Fruit fly (Drosophila melanogaster) whole organism, embryonic: ENCODE results near the gene CG33341.

ENCODE experiments used
- Asciz ChIP-seq: fragments of 200-800 bp; sonication (Bioruptor generic); optimal IDR thresholded peaks from 2 replicates; lab custom pipeline; 2017; ENCODE audit warnings: missing biosample characterization, mild to moderate bottlenecking, missing genetic modification characterization, missing genetic modification reagents
- CG10267 ChIP-seq: fragments of 200-800 bp; sonication (Bioruptor generic); optimal IDR thresholded peaks from 2 replicates; lab custom pipeline; 2018; ENCODE audit warnings: missing biosample characterization, mild to moderate bottlenecking, missing genetic modification characterization, moderate library complexity
- CG10321 ChIP-seq: fragments of 200-800 bp; sonication (Bioruptor generic); IDR thresholded peaks from 2 replicates; pipeline ENCODE4 v1.3.6; 2022; ENCODE audit warnings: missing biosample characterization, missing genetic modification characterization
- CG10565 ChIP-seq: fragments of 200-800 bp; sonication (Bioruptor generic); optimal IDR thresholded peaks from 3 replicates; lab custom pipeline; 2016; ENCODE audit warnings: missing biosample characterization, mild to moderate bottlenecking, missing genetic modification characterization
- CG11560 ChIP-seq: fragments of 200-800 bp; sonication (Bioruptor generic); IDR thresholded peaks from 3 replicates; pipeline ENCODE4 v1.3.6; 2022; ENCODE audit warnings: missing biosample characterization, missing genetic modification characterization
- CG12155 ChIP-seq: fragments of 200-800 bp; sonication (Bioruptor generic); optimal IDR thresholded peaks from 3 replicates; lab custom pipeline; 2016; ENCODE audit warnings: missing biosample characterization, missing genetic modification characterization
- CG13775 ChIP-seq: fragments of 200-800 bp; sonication (Bioruptor generic); optimal IDR thresholded peaks from 3 replicates; lab custom pipeline; 2017; ENCODE audit warnings: missing biosample characterization, mild to moderate bottlenecking, missing genetic modification characterization
- CG1529 ChIP-seq: fragments of 200-800 bp; sonication (Bioruptor generic); optimal IDR thresholded peaks from 3 replicates; lab custom pipeline; 2018; ENCODE audit warnings: missing biosample characterization, missing genetic modification characterization
- CG18599 ChIP-seq: fragments of 200-800 bp; sonication (Bioruptor generic); optimal IDR thresholded peaks from 3 replicates; lab custom pipeline; 2017; ENCODE audit warnings: missing biosample characterization, missing genetic modification characterization, mild to moderate bottlenecking, moderate library complexity, missing genetic modification reagents
- CG18764 ChIP-seq: fragments of 200-800 bp; sonication (Bioruptor generic); optimal IDR thresholded peaks from 3 replicates; lab custom pipeline; 2016; ENCODE audit warnings: missing biosample characterization, missing genetic modification characterization
- CG2120 ChIP-seq: fragments of 200-800 bp; sonication (Bioruptor generic); optimal IDR thresholded peaks from 3 replicates; lab custom pipeline; 2016; ENCODE audit warnings: missing biosample characterization, missing genetic modification characterization
- CG2678 ChIP-seq: fragments of 200-800 bp; sonication (Bioruptor generic); optimal IDR thresholded peaks from 3 replicates; lab custom pipeline; 2019; ENCODE audit warnings: missing biosample characterization, mild to moderate bottlenecking, missing genetic modification characterization, moderate library complexity
- CG2712 ChIP-seq: fragments of 200-800 bp; optimal IDR thresholded peaks from 3 replicates; lab custom pipeline; 2019; ENCODE audit warnings: missing biosample characterization, mild to moderate bottlenecking, missing genetic modification characterization, moderate library complexity
- CG6683 ChIP-seq: fragments of 200-800 bp; sonication (Bioruptor generic); optimal IDR thresholded peaks from 2 replicates; lab custom pipeline; 2017; ENCODE audit warnings: missing biosample characterization, mild to moderate bottlenecking, missing genetic modification characterization, missing genetic modification reagents
- CG8281 ChIP-seq: fragments of 200-800 bp; sonication (Bioruptor generic); optimal IDR thresholded peaks from 2 replicates; lab custom pipeline; 2018; ENCODE audit warnings: missing biosample characterization, mild to moderate bottlenecking, missing genetic modification characterization, moderate library complexity
- CG8765 ChIP-seq: fragments of 200-800 bp; sonication (Bioruptor generic); IDR thresholded peaks from 2 replicates; pipeline ENCODE4 v1.3.6; 2022; ENCODE audit warnings: missing biosample characterization, missing genetic modification characterization
- CG9932 ChIP-seq: fragments of 200-800 bp; sonication (Bioruptor generic); IDR thresholded peaks from 2 replicates; pipeline ENCODE4 v1.3.6; 2022; ENCODE audit warnings: missing biosample characterization, missing genetic modification characterization
- CHES-1-like ChIP-seq: fragments of 200-800 bp; sonication (Bioruptor generic); optimal IDR thresholded peaks from 2 replicates; lab custom pipeline; 2016; ENCODE audit warnings: missing biosample characterization, missing genetic modification characterization
- CTCF ChIP-seq: fragments of 200-800 bp; sonication (Bioruptor generic); optimal IDR thresholded peaks from 2 replicates; lab custom pipeline; 2017; ENCODE audit warnings: missing biosample characterization, mild to moderate bottlenecking, missing genetic modification characterization, moderate library complexity
- Camta ChIP-seq: fragments of 200-800 bp; sonication (Bioruptor generic); optimal IDR thresholded peaks from 2 replicates; lab custom pipeline; 2016; ENCODE audit warnings: missing biosample characterization, missing genetic modification characterization
- Dfd ChIP-seq, 2 experiments: fragments of >200 bp; optimal IDR thresholded peaks; 2 replicates each; lab custom pipeline; 2017; ENCODE audit warnings: missing biosample characterization in 2 of 2, missing genetic modification characterization in 2 of 2
- H15 ChIP-seq: fragments of 200-800 bp; sonication (Bioruptor generic); IDR thresholded peaks from 3 replicates; pipeline ENCODE4 v1.3.6; 2022; ENCODE audit warnings: missing biosample characterization, missing genetic modification characterization
- HLH3B ChIP-seq: fragments of 200-800 bp; sonication (Bioruptor generic); IDR thresholded peaks from 2 replicates; pipeline ENCODE4 v1.3.6; 2022; ENCODE audit warnings: missing biosample characterization, missing genetic modification characterization
- HLHmδ ChIP-seq: fragments of 200-800 bp; sonication (Bioruptor generic); optimal IDR thresholded peaks from 2 replicates; lab custom pipeline; 2018; ENCODE audit warnings: missing biosample characterization, mild to moderate bottlenecking, missing genetic modification characterization, moderate library complexity
- Max ChIP-seq: fragments of 200-800 bp; sonication (Bioruptor generic); optimal IDR thresholded peaks from 2 replicates; lab custom pipeline; 2016; ENCODE audit warnings: missing biosample characterization, mild to moderate bottlenecking, missing genetic modification characterization
- Mes4 ChIP-seq: fragments of 200-800 bp; sonication (Bioruptor generic); optimal IDR thresholded peaks from 2 replicates; lab custom pipeline; 2016; ENCODE audit warnings: missing biosample characterization, missing genetic modification characterization
- NFAT ChIP-seq: fragments of 200-800 bp; sonication (Bioruptor generic); IDR thresholded peaks from 2 replicates; pipeline ENCODE4 v1.3.6; 2022; ENCODE audit warnings: missing biosample characterization, missing genetic modification characterization
- Poxn ChIP-seq: fragments of 200-800 bp; sonication (Bioruptor generic); IDR thresholded peaks from 2 replicates; pipeline ENCODE4 v1.3.6; 2022; ENCODE audit warnings: missing biosample characterization, missing genetic modification characterization
- Sox102F ChIP-seq: fragments of 200-800 bp; sonication (Bioruptor generic); optimal IDR thresholded peaks from 2 replicates; lab custom pipeline; 2018; ENCODE audit warnings: missing biosample characterization, mild to moderate bottlenecking, missing genetic modification characterization, moderate library complexity
- Spps ChIP-seq: fragments of 200-800 bp; sonication (Bioruptor generic); optimal IDR thresholded peaks from 2 replicates; lab custom pipeline; 2018; ENCODE audit warnings: missing biosample characterization, mild to moderate bottlenecking, missing genetic modification characterization
- Usf ChIP-seq: fragments of 200-800 bp; sonication (Bioruptor generic); optimal IDR thresholded peaks from 2 replicates; lab custom pipeline; 2017; ENCODE audit warnings: missing genotype, missing biosample characterization, missing genetic modification characterization
- abd-A ChIP-seq: fragments of 200-800 bp; sonication (Bioruptor generic); optimal IDR thresholded peaks from 3 replicates; lab custom pipeline; 2019; ENCODE audit warnings: missing biosample characterization, mild to moderate bottlenecking, missing genetic modification characterization, moderate library complexity
- al ChIP-seq: fragments of 200-800 bp; sonication (Bioruptor generic); IDR thresholded peaks from 2 replicates; pipeline ENCODE4 v1.3.6; 2022; ENCODE audit warnings: missing biosample characterization, missing genetic modification characterization
- az2 ChIP-seq: fragments of 200-800 bp; sonication (Bioruptor generic); optimal IDR thresholded peaks from 3 replicates; lab custom pipeline; 2016; ENCODE audit warnings: missing biosample characterization, missing genetic modification characterization
- cad ChIP-seq: fragments of >200 bp; optimal IDR thresholded peaks from 2 replicates; lab custom pipeline; 2017; ENCODE audit warnings: missing biosample characterization, missing genetic modification characterization
- ci ChIP-seq: fragments of 200-800 bp; sonication (Bioruptor generic); IDR thresholded peaks from 3 replicates; pipeline ENCODE4 v1.3.6; 2022; ENCODE audit warnings: missing biosample characterization, missing genetic modification characterization
- dysf ChIP-seq: fragments of 200-800 bp; sonication (Bioruptor generic); IDR thresholded peaks from 3 replicates; pipeline ENCODE4 v1.3.6; 2022; ENCODE audit warnings: missing biosample characterization, missing genetic modification characterization
- eve ChIP-seq, 2 experiments: fragments of >200 bp; optimal IDR thresholded peaks; 2 replicates each; lab custom pipeline; 2017; ENCODE audit warnings: missing biosample characterization in 2 of 2, missing genetic modification characterization in 2 of 2
- grn ChIP-seq: fragments of 200-800 bp; sonication (Bioruptor generic); optimal IDR thresholded peaks from 3 replicates; lab custom pipeline; 2017; ENCODE audit warnings: missing biosample characterization, missing genetic modification characterization
- h ChIP-seq: fragments of >200 bp; optimal IDR thresholded peaks from 2 replicates; lab custom pipeline; 2017
- ham ChIP-seq: fragments of 200-800 bp; sonication (Bioruptor generic); IDR thresholded peaks from 2 replicates; pipeline ENCODE4 v1.3.6; 2022; ENCODE audit warnings: missing biosample characterization, missing genetic modification characterization
- ind ChIP-seq: fragments of 200-800 bp; sonication (Bioruptor generic); optimal IDR thresholded peaks from 3 replicates; lab custom pipeline; 2016; ENCODE audit warnings: missing biosample characterization, missing genetic modification characterization
- jigr1 ChIP-seq: fragments of 200-800 bp; sonication (Bioruptor generic); IDR thresholded peaks from 3 replicates; pipeline ENCODE4 v1.3.6; 2022; ENCODE audit warnings: missing biosample characterization, missing genetic modification characterization
- nom ChIP-seq: fragments of 200-800 bp; sonication (Bioruptor generic); optimal IDR thresholded peaks from 2 replicates; lab custom pipeline; 2017; ENCODE audit warnings: missing biosample characterization, missing genetic modification characterization, mild to moderate bottlenecking, moderate library complexity, missing genetic modification reagents
- pnt ChIP-seq: fragments of 200-800 bp; sonication (Bioruptor generic); optimal IDR thresholded peaks from 3 replicates; lab custom pipeline; 2016; ENCODE audit warnings: missing biosample characterization, missing genetic modification characterization
- ranshi ChIP-seq: fragments of 200-800 bp; sonication (Bioruptor generic); IDR thresholded peaks from 2 replicates; pipeline ENCODE4 v1.3.6; 2022; ENCODE audit warnings: missing biosample characterization, missing genetic modification characterization
- ro ChIP-seq: fragments of 200-800 bp; sonication (Bioruptor generic); IDR thresholded peaks from 2 replicates; pipeline ENCODE4 v1.3.6; 2022; ENCODE audit warnings: missing biosample characterization, missing genetic modification characterization
- shn ChIP-seq: fragments of 200-800 bp; sonication (Bioruptor generic); optimal IDR thresholded peaks from 3 replicates; lab custom pipeline; 2016; ENCODE audit warnings: missing biosample characterization, missing genetic modification characterization
- sna ChIP-seq: fragments of 200-800 bp; sonication (Bioruptor generic); IDR thresholded peaks from 2 replicates; pipeline ENCODE4 v1.3.6; 2022; ENCODE audit warnings: missing biosample characterization, missing genetic modification characterization; ENCODE audit not compliant: partially characterized antibody
- sug ChIP-seq: fragments of 200-800 bp; optimal IDR thresholded peaks from 2 replicates; lab custom pipeline; 2019; ENCODE audit warnings: missing biosample characterization, mild to moderate bottlenecking, missing genetic modification characterization, moderate library complexity
- tna ChIP-seq: fragments of 200-800 bp; sonication (Bioruptor generic); IDR thresholded peaks from 2 replicates; pipeline ENCODE4 v1.3.6; 2022; ENCODE audit warnings: missing biosample characterization, missing genetic modification characterization; ENCODE audit not compliant: partially characterized antibody

Gene CG33341

dm6 chr3R:24348420-24349190 is 19.6 kb upstream of the CG33341 start, which contains the start of the genes CG5746 and CG6454 (continued):
- TF ChIP-seq CG1529 (no peak), H15 (GFP tag; lab: Robert Waterston, UW) (no peak), NFAT (GFP tag; lab: Robert Waterston, UW) (no peak; the same call in 1 of the 2 replicates), Dfd (GFP tag; optimal IDR thresholded peaks at IDR 0.05; lab: Kevin White, UChicago) (no peak), pnt (GFP tag; lab: Kevin White, UChicago) (peak; percentile 14), CG13775 (GFP tag; lab: Kevin White, UChicago) (peak; percentile 74), HLH3B (peak; percentile 51; the same call in 1 of the 2 replicates), grn (no peak), CG2712 (tag; lab: Kevin White, UChicago) (no peak), CG10321 (GFP tag; lab: Robert Waterston, UW) (no peak), HLHmδ (GFP tag; lab: Kevin White, UChicago) (no peak), ind (GFP tag; lab: Kevin White, UChicago) (no peak), dysf (GFP tag; lab: Robert Waterston, UW) (no peak; the same call in 2 of the 3 replicates), CG2678 (tag; lab: Kevin White, UChicago) (no peak), CG9932 (GFP tag; lab: Robert Waterston, UW) (no peak), ham (GFP tag; lab: Robert Waterston, UW) (no peak), CG11560 (tag; lab: Robert Waterston, UW) (no peak), Asciz (no peak), CG6683 (no peak), CHES-1-like (GFP tag; lab: Kevin White, UChicago) (peak; percentile 80), ranshi (GFP tag; lab: Robert Waterston, UW) (0 out of 2 replicates have a peak, but pooled peaks have one; percentile 40), ro (GFP tag; lab: Robert Waterston, UW) (no peak), Camta (GFP tag; lab: Kevin White, UChicago) (peak; percentile 18), cad (GFP tag; lab: Kevin White, UChicago) (no peak), nom (no peak), CG18599 (GFP tag; lab: Kevin White, UChicago) (no peak), CTCF (no peak), CG8281 (no peak), Spps (tag; lab: Kevin White, UChicago) (no peak), sug (no peak), CG2120 (peak; percentile 82), CG10267 (tag; lab: Kevin White, UChicago) (peak; percentile 72), eve (GFP tag; optimal IDR thresholded peaks at IDR 0.05; lab: Kevin White, UChicago) (no peak), CG18764 (GFP tag; lab: Kevin White, UChicago) (peak; percentile 35), ci (GFP tag; lab: Robert Waterston, UW) (no peak), Sox102F (GFP tag; lab: Kevin White, UChicago) (no peak), al (peak; percentile 44), CG12155 (GFP tag; lab: Kevin White, UChicago) (peak; percentile 64), h (lab: Kevin White, UChicago) (no peak), tna (GFP tag; lab: Robert Waterston, UW) (no peak), Poxn (GFP tag; lab: Robert Waterston, UW) (no peak), az2 (GFP tag; lab: Kevin White, UChicago) (peak; percentile 48), shn (GFP tag; lab: Kevin White, UChicago) (peak; percentile 46), sna (GFP tag; lab: Robert Waterston, UW) (no peak), CG10565 (GFP tag; lab: Kevin White, UChicago) (no peak), Mes4 (no peak), Usf (GFP tag; lab: Kevin White, UChicago) (peak; percentile 12), Max (GFP tag; lab: Kevin White, UChicago) (peak; percentile 39), abd-A (tag; lab: Kevin White, UChicago) (no peak), jigr1 (GFP tag; lab: Robert Waterston, UW) (peak; percentile 34; the same call in 1 of the 3 replicates), CG8765 (GFP tag; lab: Robert Waterston, UW) (peak; percentile 31; the same call in 1 of the 2 replicates)
